Fruit fly (Drosophila melanogaster): Measurements from ENCODE around the gene CG17841.

Gene CG17841

dm6 chrX:10329659-10330289, 38.1 kb upstream of the CG17841 start, which contains the start of gene Gip (continued):
- TF ChIP-seq OdsH (GFP tag; optimal IDR thresholded peaks at IDR 0.05) (no peak), lz (GFP tag; optimal IDR thresholded peaks at IDR 0.05) (no peak), CG34406 (GFP tag; optimal IDR thresholded peaks at IDR 0.05) (no peak), CG10631 (GFP tag; optimal IDR thresholded peaks at IDR 0.05) (no peak), CG3032 (tag; optimal IDR thresholded peaks at IDR 0.05) (no peak), CG4318 (GFP tag; optimal IDR thresholded peaks at IDR 0.05) (no peak), Smox (GFP tag; optimal IDR thresholded peaks at IDR 0.05) (no peak), fd85E (GFP tag; optimal IDR thresholded peaks at IDR 0.05) (no peak), dac (GFP tag; optimal IDR thresholded peaks at IDR 0.05) (no peak), topi (GFP tag; optimal IDR thresholded peaks at IDR 0.05) (peak; percentile 56), net (GFP tag; optimal IDR thresholded peaks at IDR 0.05) (peak; percentile 40), eg (GFP tag; IDR thresholded peaks at IDR 0.05) (no peak), CG8632 (GFP tag; optimal IDR thresholded peaks at IDR 0.05) (no peak), CG8319 (GFP tag; optimal IDR thresholded peaks at IDR 0.05) (no peak), esn (GFP tag; optimal IDR thresholded peaks at IDR 0.05) (peak; percentile 54), Ets96B (tag; optimal IDR thresholded peaks at IDR 0.05) (no peak), CG11294 (GFP tag; IDR thresholded peaks at IDR 0.05) (no peak), CG8119 (GFP tag; IDR thresholded peaks at IDR 0.05) (peak; percentile 29; the same call in 1 of the 3 replicates), Hr4 (GFP tag; optimal IDR thresholded peaks at IDR 0.05) (no peak), Gug (GFP tag; IDR thresholded peaks at IDR 0.05) (no peak), spab (GFP tag; optimal IDR thresholded peaks at IDR 0.05) (no peak), achi (GFP tag; optimal IDR thresholded peaks at IDR 0.05) (no peak), CG10669 (GFP tag; optimal IDR thresholded peaks at IDR 0.05) (no peak)

- TF ChIP-seq CG6276 (GFP tag; optimal IDR thresholded peaks at IDR 0.05) = no peak
- no peak for TF ChIP-seq lz (GFP tag; optimal IDR thresholded peaks at IDR 0.05)
- TF ChIP-seq dsx (GFP tag; optimal IDR thresholded peaks at IDR 0.05; ENCODE audit: poor library complexity, severe bottlenecking) = no peak
- TF ChIP-seq CG11294 (GFP tag; IDR thresholded peaks at IDR 0.05) = no peak
- no peak for TF ChIP-seq acj6 (GFP tag; optimal IDR thresholded peaks at IDR 0.05)
- TF ChIP-seq CG8319 (GFP tag; optimal IDR thresholded peaks at IDR 0.05) = no peak
- no peak for TF ChIP-seq CG16779 (tag; optimal IDR thresholded peaks at IDR 0.05)
- no peak for TF ChIP-seq CG11762 (GFP tag; optimal IDR thresholded peaks at IDR 0.05; ENCODE audit: insufficient read depth)
- TF ChIP-seq fkh (GFP tag; optimal IDR thresholded peaks at IDR 0.05) = no peak
- no peak for TF ChIP-seq Smox (GFP tag; optimal IDR thresholded peaks at IDR 0.05)
- TF ChIP-seq Blimp-1 (GFP tag; optimal IDR thresholded peaks at IDR 0.05) = no peak
- no peak for TF ChIP-seq topi (GFP tag; optimal IDR thresholded peaks at IDR 0.05)
- no peak for TF ChIP-seq achi (GFP tag; optimal IDR thresholded peaks at IDR 0.05)
- TF ChIP-seq CG10669 (GFP tag; optimal IDR thresholded peaks at IDR 0.05) = no peak
- no peak for TF ChIP-seq Sox102F (GFP tag; optimal IDR thresholded peaks at IDR 0.05)
- no peak for TF ChIP-seq fd59A (GFP tag; optimal IDR thresholded peaks at IDR 0.05)
These were observed 36.1 kb upstream of the CG17841 start, which contains the start of gene CG15306 for dm6 chrX:10331718-10332117. Gene CG15306, minus strand, starts transcription at chrX:10331818.

dm6 chrX:10333352-10333751, 34.5 kb upstream of the CG17841 start, which contains the start of gene CG43740:
Gene CG43740, plus strand, starts transcription at chrX:10333652.
- no peak for TF ChIP-seq CG3919 (GFP tag; optimal IDR thresholded peaks at IDR 0.05)
- no peak for TF ChIP-seq Hr38 (GFP tag; optimal IDR thresholded peaks at IDR 0.05)
- no peak for TF ChIP-seq CG8319 (GFP tag; optimal IDR thresholded peaks at IDR 0.05)
- TF ChIP-seq topi (GFP tag; optimal IDR thresholded peaks at IDR 0.05) = no peak
- TF ChIP-seq CG9139 (GFP tag; optimal IDR thresholded peaks at IDR 0.05) = no peak
- TF ChIP-seq Sox102F (GFP tag; optimal IDR thresholded peaks at IDR 0.05) = no peak

dm6 chrX:10340492-10340891, 27.4 kb upstream of the CG17841 start:
- TF ChIP-seq Hr39 (GFP tag; optimal IDR thresholded peaks at IDR 0.05) (no peak), CG1621 (tag; optimal IDR thresholded peaks at IDR 0.05) (no peak), CG10631 (GFP tag; optimal IDR thresholded peaks at IDR 0.05) (no peak), eg (GFP tag; IDR thresholded peaks at IDR 0.05) (no peak), Eip75B (GFP tag; optimal IDR thresholded peaks at IDR 0.05) (no peak), CG34406 (GFP tag; optimal IDR thresholded peaks at IDR 0.05) (no peak), fd59A (GFP tag; optimal IDR thresholded peaks at IDR 0.05) (no peak), esn (GFP tag; optimal IDR thresholded peaks at IDR 0.05) (no peak), ss (GFP tag; optimal IDR thresholded peaks at IDR 0.05) (no peak), Sox102F (GFP tag; optimal IDR thresholded peaks at IDR 0.05) (no peak), fkh (GFP tag; optimal IDR thresholded peaks at IDR 0.05) (no peak), CG3032 (tag; optimal IDR thresholded peaks at IDR 0.05) (no peak), Lpt (GFP tag; optimal IDR thresholded peaks at IDR 0.05) (no peak), lz (GFP tag; optimal IDR thresholded peaks at IDR 0.05) (no peak), CG11762 (GFP tag; optimal IDR thresholded peaks at IDR 0.05; ENCODE audit: insufficient read depth) (no peak), Gug (GFP tag; IDR thresholded peaks at IDR 0.05) (no peak)
